Worm (Caenorhabditis elegans): ENCODE measurements around the gene F23H12.10.

ce11 chrV:12404544-12404943 lies 30.5 kb upstream of the F23H12.10 start, which contains the start of gene K01D12.9:
- TF ChIP-seq flt-1 (GFP tag; IDR thresholded peaks at IDR 0.05) (no peak), cog-1 (tag; optimal IDR thresholded peaks at IDR 0.05) (no peak), ztf-23 (GFP tag; IDR thresholded peaks at IDR 0.05) (no peak), klf-2 (GFP tag; conservative IDR thresholded peaks at IDR 0.05) (no peak), tab-1 (GFP tag; IDR thresholded peaks at IDR 0.05) (no peak), ref-1 (GFP tag; conservative IDR thresholded peaks at IDR 0.05) (no peak), ztf-29 (GFP tag; IDR thresholded peaks at IDR 0.05) (no peak), med-1 (GFP tag; optimal IDR thresholded peaks at IDR 0.05; ENCODE audit: insufficient read depth) (no peak), T22C8.4 (GFP tag; IDR thresholded peaks at IDR 0.05) (no peak)
